Worm (Caenorhabditis elegans): ENCODE results near the gene srx-110.

ce11 chrII:3743684-3744200 is 34.4 kb downstream of the srx-110 start, which contains the start of gene nta-1:
- TF ChIP-seq fkh-10 (GFP tag; optimal IDR thresholded peaks at IDR 0.05) (no peak), ama-1 (optimal IDR thresholded peaks at IDR 0.05) (no peak), elt-2 (tag; optimal IDR thresholded peaks at IDR 0.05) (no peak)
